Worm (Caenorhabditis elegans): ENCODE results near the gene ZK856.14.

ce11 chrV:10265019-10265418, 48.2 kb downstream of the ZK856.14 start:
- TF ChIP-seq crh-2 (tag; optimal IDR thresholded peaks at IDR 0.05) (no peak), mdl-1 (tag; optimal IDR thresholded peaks at IDR 0.05) (no peak), ztf-11 (tag; optimal IDR thresholded peaks at IDR 0.05) (no peak)

All from whole organism, L2 larva.